Worm (Caenorhabditis elegans): ENCODE results near the gene nhr-228.
"Not testable (repeated sequence)": the region's sequence is repeated elsewhere in the genome, so short reads cannot be mapped to it uniquely, and the experiment has no call there.

DNA sequence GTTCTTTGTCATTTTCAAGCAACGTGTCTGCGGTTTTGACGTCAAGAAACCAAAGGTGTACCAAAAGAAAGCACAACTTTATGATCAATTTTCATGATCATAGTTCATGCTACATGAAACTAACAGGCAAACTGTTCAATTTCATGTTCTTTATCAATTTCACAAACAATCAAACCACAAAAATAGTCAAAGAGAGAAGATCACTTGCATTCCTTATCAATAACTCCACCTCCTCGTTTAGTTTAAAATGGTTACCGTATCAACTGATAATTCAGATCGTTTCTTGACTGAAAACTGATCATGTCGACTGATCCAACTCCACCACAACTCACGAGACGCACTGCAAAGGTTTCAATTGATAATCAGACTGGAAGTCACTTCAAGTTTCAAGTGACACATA is 48.6 kb downstream of the nhr-228 start, which contains the start of gene pud-1.1:
- not testable (repeated sequence) for TF ChIP-seq ceh-14 (tag; optimal IDR thresholded peaks at IDR 0.05); che-1 (tag; optimal IDR thresholded peaks at IDR 0.05); ref-2 (tag; optimal IDR thresholded peaks at IDR 0.05); sox-4 (tag; optimal IDR thresholded peaks at IDR 0.05); hlh-8 (tag; optimal IDR thresholded peaks at IDR 0.05); ama-1 (optimal IDR thresholded peaks at IDR 0.05); F13H6.1 (tag; optimal IDR thresholded peaks at IDR 0.05); ttx-3 (tag; optimal IDR thresholded peaks at IDR 0.05); unc-55 (GFP tag; optimal IDR thresholded peaks at IDR 0.05); K02D7.2 (tag; optimal IDR thresholded peaks at IDR 0.05); hlh-15 (tag; optimal IDR thresholded peaks at IDR 0.05); rnt-1 (tag; optimal IDR thresholded peaks at IDR 0.05); mec-3 (tag; optimal IDR thresholded peaks at IDR 0.05; ENCODE audit: borderline replicate concordance)
